Worm (Caenorhabditis elegans) whole organism, L4 larva: ENCODE data around the gene T01G5.6.

Experiments used
- F26F4.8 ChIP-seq: fragments of 200-800 bp; sonication (Bioruptor generic); conservative IDR thresholded peaks from 2 replicates; pipeline ENCODE4 v1.3.6; 2022; ENCODE audit warnings: missing genetic modification characterization, missing compliant biosample characterization
- R02D3.7 ChIP-seq: fragments of 150-350 bp; sonication (generic microtip); optimal IDR thresholded peaks from 3 replicates; lab custom pipeline; 2014; ENCODE audit warnings: missing biosample characterization, missing genetic modification characterization
- T26A8.4 ChIP-seq: fragments of 200-800 bp; sonication (Bioruptor generic); IDR thresholded peaks from 2 replicates; pipeline ENCODE4 v1.3.6; 2022; ENCODE audit warnings: missing genetic modification characterization, missing compliant biosample characterization
- Y48G9A.11 ChIP-seq: fragments of 200-800 bp; sonication (Bioruptor generic); IDR thresholded peaks from 2 replicates; pipeline ENCODE4 v1.3.6; 2022; ENCODE audit warnings: missing genetic modification reagents, missing genetic modification characterization, missing compliant biosample characterization
- Y5F2A.4 ChIP-seq: fragments of 200-800 bp; sonication (Bioruptor generic); optimal IDR thresholded peaks from 2 replicates; lab custom pipeline; 2018; ENCODE audit warnings: mild to moderate bottlenecking, missing genetic modification characterization, missing compliant biosample characterization
- ZK546.5 ChIP-seq, 2 experiments: sonication (generic microtip); optimal IDR thresholded peaks; 2 replicates each; lab custom pipeline; 2017; ENCODE audit warnings: missing biosample characterization in 2 of 2, missing genetic modification characterization in 2 of 2
- aha-1 ChIP-seq: fragments of 150-350 bp; peaks from one replicate; lab custom pipeline; 2014; ENCODE audit warnings: missing biosample characterization, missing genetic modification characterization
- arid-1 ChIP-seq: fragments of 200-800 bp; sonication (Bioruptor generic); conservative IDR thresholded peaks from 2 replicates; pipeline ENCODE4 v1.3.6; 2022; ENCODE audit warnings: missing genetic modification reagents, missing genetic modification characterization, missing compliant biosample characterization
- attf-4 ChIP-seq: sonication (generic microtip); optimal IDR thresholded peaks from 3 replicates; lab custom pipeline; 2017; ENCODE audit warnings: missing biosample characterization, missing genetic modification characterization
- ceh-28 ChIP-seq: fragments of 150-350 bp; optimal IDR thresholded peaks from 2 replicates; lab custom pipeline; 2014; ENCODE audit warnings: missing biosample characterization, missing genetic modification reagents, missing genetic modification characterization
- ceh-32 ChIP-seq: sonication (generic microtip); optimal IDR thresholded peaks from 2 replicates; lab custom pipeline; 2016; ENCODE audit warnings: mild to moderate bottlenecking, missing genetic modification characterization, missing compliant biosample characterization; ENCODE audit not compliant: poor library complexity
- ctbp-1 ChIP-seq: fragments of 200-800 bp; sonication (Bioruptor generic); IDR thresholded peaks from 2 replicates; pipeline ENCODE4 v1.3.6; 2022; ENCODE audit warnings: missing genetic modification reagents, missing genetic modification characterization, missing compliant biosample characterization
- daf-12 ChIP-seq: fragments of 150-350 bp; optimal IDR thresholded peaks from 2 replicates; lab custom pipeline; 2014; ENCODE audit warnings: missing biosample characterization, missing genetic modification reagents, missing genetic modification characterization
- egl-27 ChIP-seq: sonication (generic microtip); optimal IDR thresholded peaks from 3 replicates; lab custom pipeline; 2017; ENCODE audit warnings: missing biosample characterization, missing genetic modification reagents, missing genetic modification characterization
- lim-7 ChIP-seq: fragments of 200-800 bp; sonication (Bioruptor generic); IDR thresholded peaks from 2 replicates; pipeline ENCODE4 v1.3.6; 2022; ENCODE audit warnings: missing genetic modification characterization, missing compliant biosample characterization
- lin-13 ChIP-seq: fragments of 150-350 bp; optimal IDR thresholded peaks from 2 replicates; lab custom pipeline; 2014; ENCODE audit warnings: missing biosample characterization, missing genetic modification reagents, missing genetic modification characterization
- lir-3 ChIP-seq: sonication (generic microtip); optimal IDR thresholded peaks from 2 replicates; lab custom pipeline; 2016; ENCODE audit warnings: mild to moderate bottlenecking, missing genetic modification characterization, missing compliant biosample characterization
- madf-9 ChIP-seq: fragments of 200-800 bp; sonication (Bioruptor generic); conservative IDR thresholded peaks from 2 replicates; pipeline ENCODE4 v1.3.6; 2022; ENCODE audit warnings: missing genetic modification reagents, missing genetic modification characterization, missing compliant biosample characterization
- mdt-29 ChIP-seq: fragments of 200-800 bp; sonication (Bioruptor generic); IDR thresholded peaks from 2 replicates; pipeline ENCODE4 v1.3.6; 2022; ENCODE audit warnings: missing genetic modification reagents, missing genetic modification characterization, missing compliant biosample characterization
- nhr-10 ChIP-seq: fragments of 150-350 bp; optimal IDR thresholded peaks from 2 replicates; lab custom pipeline; 2014; ENCODE audit warnings: missing biosample characterization, missing genetic modification characterization
- nhr-237 ChIP-seq: sonication (generic microtip); optimal IDR thresholded peaks from 2 replicates; lab custom pipeline; 2017; ENCODE audit warnings: missing biosample characterization, missing genetic modification characterization
- nhr-28 ChIP-seq: fragments of 150-350 bp; optimal IDR thresholded peaks from 2 replicates; lab custom pipeline; 2014; ENCODE audit warnings: missing biosample characterization, missing genetic modification characterization
- nhr-42 ChIP-seq: fragments of 200-800 bp; sonication (Bioruptor generic); IDR thresholded peaks from 2 replicates; pipeline ENCODE4 v1.3.6; 2022; ENCODE audit warnings: missing genetic modification characterization, missing compliant biosample characterization
- saeg-2 ChIP-seq: fragments of 200-800 bp; sonication (Bioruptor generic); IDR thresholded peaks from 2 replicates; pipeline ENCODE4 v1.3.6; 2022; ENCODE audit warnings: missing genetic modification reagents, missing genetic modification characterization, missing compliant biosample characterization
- set-16 ChIP-seq: fragments of 200-800 bp; sonication (Bioruptor generic); IDR thresholded peaks from 2 replicates; pipeline ENCODE4 v1.3.6; 2022; ENCODE audit warnings: missing genetic modification reagents, missing genetic modification characterization, missing compliant biosample characterization
- skn-1 ChIP-seq: fragments of 150-350 bp; optimal IDR thresholded peaks from 2 replicates; lab custom pipeline; 2014; ENCODE audit warnings: missing biosample characterization, missing genetic modification characterization
- snpc-1.2 ChIP-seq: fragments of 200-800 bp; sonication (Bioruptor generic); IDR thresholded peaks from 2 replicates; pipeline ENCODE4 v1.3.6; 2022; ENCODE audit warnings: missing genetic modification reagents, missing genetic modification characterization, missing compliant biosample characterization
- snpc-4 ChIP-seq: fragments of 150-350 bp; optimal IDR thresholded peaks from 2 replicates; lab custom pipeline; 2014; ENCODE audit warnings: missing biosample characterization, missing genetic modification characterization
- spr-3 ChIP-seq: fragments of 200-800 bp; sonication (Bioruptor generic); optimal IDR thresholded peaks from 2 replicates; lab custom pipeline; 2018; ENCODE audit warnings: mild to moderate bottlenecking, missing genetic modification characterization, missing compliant biosample characterization
- unc-62 ChIP-seq, 3 experiments: fragments of 150-350 bp in 1 of 3; sonication (generic microtip); optimal IDR thresholded peaks in 2 of 3; peaks in 1 of 3; 1 replicate in 1 of 3; 2 replicates in 2 of 3; lab custom pipeline; 2014 to 2017; ENCODE audit warnings: missing biosample characterization in 3 of 3, missing genetic modification characterization in 3 of 3, missing genetic modification reagents in 3 of 3, missing genotype in 1 of 3
- zfp-2 ChIP-seq: sonication (generic microtip); optimal IDR thresholded peaks from 2 replicates; lab custom pipeline; 2016; ENCODE audit warnings: mild to moderate bottlenecking, missing genetic modification characterization, missing compliant biosample characterization
- zfp-3 ChIP-seq: fragments of 200-800 bp; sonication (Bioruptor generic); conservative IDR thresholded peaks from 2 replicates; pipeline ENCODE4 v1.3.6; 2022; ENCODE audit warnings: missing genetic modification reagents, missing genetic modification characterization, missing compliant biosample characterization
- zip-11 ChIP-seq: fragments of 200-800 bp; sonication (Bioruptor generic); IDR thresholded peaks from 2 replicates; pipeline ENCODE4 v1.3.6; 2022; ENCODE audit warnings: missing genetic modification characterization, missing compliant biosample characterization
- zip-2 ChIP-seq: fragments of 150-350 bp; optimal IDR thresholded peaks from 2 replicates; lab custom pipeline; 2014; ENCODE audit warnings: missing biosample characterization, missing genetic modification characterization

T01G5.6 gene

DNA sequence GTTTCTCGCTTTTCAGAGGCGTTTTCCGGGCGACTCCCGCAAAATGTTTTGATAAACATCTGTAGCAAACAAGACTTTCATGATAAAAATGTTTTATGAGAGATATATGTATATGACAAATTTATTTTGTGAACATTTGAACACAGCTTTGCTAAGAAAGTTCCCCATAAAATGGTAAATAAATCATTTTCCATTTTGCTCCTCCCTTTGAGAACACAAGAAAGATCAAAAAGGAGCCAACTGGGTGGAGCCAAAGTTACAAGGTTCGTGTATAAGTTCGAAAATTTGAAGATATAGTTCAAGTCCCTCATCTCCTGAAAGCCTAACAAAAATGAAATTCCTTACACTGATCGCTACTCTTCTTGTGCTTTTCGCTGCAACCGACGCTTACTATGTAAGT is 23.4 kb downstream of the T01G5.6 start, which contains the start of gene C01G10.17:
Gene C01G10.17, plus strand, starts transcription at position 301 of the 400 bp plus-strand sequence.
- no peak for TF ChIP-seq snpc-1.2 (GFP tag; lab: Robert Waterston, UW)
- TF ChIP-seq ceh-32 (tag; lab: Kevin White, UChicago) = no peak
- TF ChIP-seq arid-1 (GFP tag; lab: Robert Waterston, UW) = no peak
- no peak for TF ChIP-seq Y48G9A.11
- no peak for TF ChIP-seq snpc-4
- no peak for TF ChIP-seq Y5F2A.4 (GFP tag; lab: Kevin White, UChicago)
- TF ChIP-seq attf-4 = no peak
- no peak for TF ChIP-seq skn-1 (tag; lab: Kevin White, UChicago)
- no peak for TF ChIP-seq ZK546.5 (tag; optimal IDR thresholded peaks at IDR 0.05; lab: Kevin White, UChicago)
- TF ChIP-seq nhr-42 = no peak
- no peak for TF ChIP-seq F26F4.8
- TF ChIP-seq zip-11 (GFP tag; lab: Robert Waterston, UW) = no peak
- TF ChIP-seq, all 104 proteins: peak for 0

ce11 chrV:15089438-15089837 is 24.5 kb downstream of the T01G5.6 start, which contains the start of the genes C01G10.5 and C01G10.4:
Gene C01G10.5, minus strand, starts transcription at chrV:15089538.
Gene C01G10.4, plus strand, starts transcription at chrV:15089740.
- TF ChIP-seq spr-3 (GFP tag; lab: Kevin White, UChicago) (no peak), unc-62 (GFP tag; optimal IDR thresholded peaks at IDR 0.05 in 1 of 2; lab: Kevin White, UChicago) (no peak), unc-62 (tag; optimal IDR thresholded peaks at IDR 0.05; lab: Kevin White, UChicago) (no peak), lim-7 (GFP tag; lab: Robert Waterston, UW) (no peak), skn-1 (tag; lab: Kevin White, UChicago) (no peak), ctbp-1 (no peak), nhr-28 (tag; lab: Kevin White, UChicago) (no peak), aha-1 (tag; lab: Kevin White, UChicago) (no peak), lin-13 (GFP tag; lab: Kevin White, UChicago) (no peak), zip-2 (no peak)
- TF ChIP-seq, all 104 proteins: peak for 0

- TF ChIP-seq daf-12 (tag; lab: Kevin White, UChicago) (no peak), snpc-1.2 (GFP tag; lab: Robert Waterston, UW) (no peak), F26F4.8 (no peak), arid-1 (GFP tag; lab: Robert Waterston, UW) (no peak), skn-1 (tag; lab: Kevin White, UChicago) (no peak)
These were observed 25.3 kb downstream of the T01G5.6 start, which contains the start of gene C01G10.18 for ce11 chrV:15088613-15089012. Gene C01G10.18, minus strand, starts transcription at chrV:15088713.

DNA sequence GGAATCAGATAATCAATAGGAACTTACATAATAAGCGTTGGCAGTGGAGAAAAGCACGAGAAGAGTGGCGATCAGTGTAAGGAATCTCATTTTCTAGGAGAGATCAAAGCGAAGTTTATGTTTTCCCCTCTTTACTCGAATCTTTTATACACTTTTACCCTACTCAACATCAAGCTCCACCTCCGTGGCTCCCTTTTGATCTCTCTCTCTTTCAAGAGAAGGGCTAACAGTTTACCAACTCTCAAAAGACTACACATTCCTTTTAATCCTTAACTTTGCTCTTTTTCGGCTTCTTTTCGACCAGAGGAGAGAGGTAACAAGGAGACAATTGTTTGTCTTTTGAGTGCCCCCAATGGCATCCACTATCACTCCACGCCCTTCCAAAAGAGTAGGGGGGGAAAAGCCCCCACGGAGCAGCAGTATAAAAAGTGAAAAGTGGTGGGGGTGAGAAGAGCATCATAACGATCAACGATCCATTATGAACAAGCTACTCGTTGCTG is 26.6 kb downstream of the T01G5.6 start, which contains the start of the genes C01G10.15 and C01G10.6:
Gene C01G10.15, minus strand, starts transcription at position 101 of the 500 bp plus-strand sequence.
Gene C01G10.6, plus strand, starts transcription at position 450 of the 500 bp plus-strand sequence.
- TF ChIP-seq zfp-3 (no peak), zfp-2 (no peak), madf-9 (no peak), R02D3.7 (tag; lab: Kevin White, UChicago) (no peak), nhr-237 (no peak), T26A8.4 (GFP tag; lab: Robert Waterston, UW) (no peak), lir-3 (tag; lab: Kevin White, UChicago) (no peak), egl-27 (tag; lab: Kevin White, UChicago) (no peak), nhr-10 (tag; lab: Kevin White, UChicago) (no peak), mdt-29 (GFP tag; lab: Robert Waterston, UW) (no peak), ceh-28 (tag; lab: Kevin White, UChicago) (no peak), saeg-2 (GFP tag; lab: Robert Waterston, UW) (no peak), set-16 (GFP tag; lab: Robert Waterston, UW) (no peak)
